Worm (Caenorhabditis elegans) whole organism, mixed stage, embryonic: ENCODE results near the gene mfsd-12.

Source experiments
- M03D4.4 ChIP-seq: sonication (generic microtip); optimal IDR thresholded peaks from 2 replicates; lab custom pipeline; 2017; ENCODE audit warnings: mild to moderate bottlenecking, missing genetic modification characterization, missing compliant biosample characterization
- bed-3 ChIP-seq: fragments of 200-800 bp; sonication (Bioruptor generic); optimal IDR thresholded peaks from 3 replicates; lab custom pipeline; 2018; ENCODE audit warnings: mild to moderate bottlenecking, missing genetic modification characterization, moderate library complexity, missing compliant biosample characterization
- blmp-1 ChIP-seq: fragments of 150-350 bp; optimal IDR thresholded peaks from 2 replicates; lab custom pipeline; 2014; ENCODE audit warnings: missing biosample characterization, missing genetic modification characterization
- ceh-39 ChIP-seq: fragments of 150-350 bp; optimal IDR thresholded peaks from 2 replicates; lab custom pipeline; 2014; ENCODE audit warnings: missing biosample characterization, missing genetic modification characterization
- ceh-43 ChIP-seq: fragments of 200-800 bp; sonication (Bioruptor generic); optimal IDR thresholded peaks from 2 replicates; lab custom pipeline; 2018; ENCODE audit warnings: mild to moderate bottlenecking, missing genetic modification characterization, moderate library complexity, missing compliant biosample characterization
- ceh-83 ChIP-seq: fragments of 200-800 bp; sonication (Bioruptor generic); optimal IDR thresholded peaks from 2 replicates; lab custom pipeline; 2018; ENCODE audit warnings: mild to moderate bottlenecking, missing genetic modification characterization, missing compliant biosample characterization
- ces-1 ChIP-seq: fragments of 150-350 bp; optimal IDR thresholded peaks from 2 replicates; lab custom pipeline; 2014; ENCODE audit warnings: missing biosample characterization, missing genetic modification reagents, missing genetic modification characterization
- cnd-1 ChIP-seq: fragments of 200-800 bp; sonication (Bioruptor generic); optimal IDR thresholded peaks from 2 replicates; lab custom pipeline; 2018; ENCODE audit warnings: mild to moderate bottlenecking, missing genetic modification characterization, missing compliant biosample characterization
- drap-1 ChIP-seq: fragments of 200-800 bp; sonication (Bioruptor generic); optimal IDR thresholded peaks from 3 replicates; lab custom pipeline; 2018; ENCODE audit warnings: mild to moderate bottlenecking, missing genetic modification characterization, missing compliant biosample characterization
- elt-1 ChIP-seq: sonication (generic microtip); optimal IDR thresholded peaks from 2 replicates; lab custom pipeline; 2017; ENCODE audit warnings: missing genetic modification characterization, mild to moderate bottlenecking, missing compliant biosample characterization, antibody characterized with exemption, moderate library complexity, borderline replicate concordance; ENCODE audit not compliant: insufficient read depth
- elt-3 ChIP-seq: fragments of 150-350 bp; optimal IDR thresholded peaks from 2 replicates; lab custom pipeline; 2014; ENCODE audit warnings: missing biosample characterization, missing genetic modification characterization
- flh-1 ChIP-seq: fragments of 200-800 bp; sonication (Bioruptor generic); optimal IDR thresholded peaks from 2 replicates; lab custom pipeline; 2018; ENCODE audit warnings: mild to moderate bottlenecking, missing genetic modification characterization, moderate library complexity, missing compliant biosample characterization
- ham-2 ChIP-seq: fragments of 200-800 bp; sonication (Bioruptor generic); optimal IDR thresholded peaks from 2 replicates; lab custom pipeline; 2018; ENCODE audit warnings: mild to moderate bottlenecking, missing genetic modification characterization, missing compliant biosample characterization
- hlh-1 ChIP-seq: fragments of 150-350 bp; optimal IDR thresholded peaks from 2 replicates; lab custom pipeline; 2014; ENCODE audit warnings: missing biosample characterization, missing genetic modification reagents, missing genetic modification characterization
- lin-13 ChIP-seq: fragments of 150-350 bp; optimal IDR thresholded peaks from 2 replicates; lab custom pipeline; 2014; ENCODE audit warnings: missing biosample characterization, missing genetic modification characterization
- lsy-2 ChIP-seq: fragments of 150-350 bp; optimal IDR thresholded peaks from 2 replicates; lab custom pipeline; 2014; ENCODE audit warnings: missing biosample characterization, missing genetic modification characterization
- mep-1 ChIP-seq: fragments of 150-350 bp; optimal IDR thresholded peaks from 2 replicates; lab custom pipeline; 2017; ENCODE audit warnings: missing biosample characterization, missing genetic modification reagents, missing genetic modification characterization, inconsistent platforms
- nhr-12 ChIP-seq: fragments of 150-350 bp; optimal IDR thresholded peaks from 2 replicates; lab custom pipeline; 2014; ENCODE audit warnings: missing biosample characterization, missing genetic modification characterization
- nhr-2 ChIP-seq: fragments of 150-350 bp; optimal IDR thresholded peaks from 2 replicates; lab custom pipeline; 2014; ENCODE audit warnings: missing biosample characterization, missing genetic modification characterization
- nhr-237 ChIP-seq: fragments of 150-350 bp; optimal IDR thresholded peaks from 2 replicates; lab custom pipeline; 2014; ENCODE audit warnings: missing biosample characterization, missing genetic modification characterization
- nhr-76 ChIP-seq: sonication (generic microtip); optimal IDR thresholded peaks from 2 replicates; lab custom pipeline; 2017; ENCODE audit warnings: missing biosample characterization, missing genetic modification characterization
- pha-4 ChIP-seq: fragments of 150-350 bp; optimal IDR thresholded peaks from 2 replicates; lab custom pipeline; 2018; ENCODE audit warnings: missing biosample characterization, missing genetic modification reagents, missing genetic modification characterization
- snpc-4 ChIP-seq: fragments of 150-350 bp; optimal IDR thresholded peaks from 2 replicates; lab custom pipeline; 2014; ENCODE audit warnings: missing biosample characterization, missing genetic modification characterization
- sptf-1 ChIP-seq: sonication (generic microtip); optimal IDR thresholded peaks from 2 replicates; lab custom pipeline; 2017; ENCODE audit warnings: mild to moderate bottlenecking, missing genetic modification characterization, moderate library complexity, missing compliant biosample characterization
- tbx-8 ChIP-seq: fragments of 200-800 bp; sonication (Bioruptor generic); optimal IDR thresholded peaks from 2 replicates; lab custom pipeline; 2018; ENCODE audit warnings: mild to moderate bottlenecking, missing genetic modification characterization, moderate library complexity, missing compliant biosample characterization
- unc-120 ChIP-seq: sonication (generic microtip); optimal IDR thresholded peaks from 2 replicates; lab custom pipeline; 2017; ENCODE audit warnings: missing genetic modification characterization, missing compliant biosample characterization; ENCODE audit not compliant: poor library complexity, severe bottlenecking
- unc-39 ChIP-seq: fragments of 150-350 bp; optimal IDR thresholded peaks from 2 replicates; lab custom pipeline; 2014; ENCODE audit warnings: missing biosample characterization, missing genetic modification characterization
- unc-62 ChIP-seq: fragments of 150-350 bp; optimal IDR thresholded peaks from 2 replicates; lab custom pipeline; 2014; ENCODE audit warnings: missing biosample characterization, missing genetic modification reagents, missing genetic modification characterization
- zip-8 ChIP-seq: fragments of 150-350 bp; optimal IDR thresholded peaks from 2 replicates; lab custom pipeline; 2014; ENCODE audit warnings: missing biosample characterization, missing genetic modification characterization
- ztf-11 ChIP-seq: fragments of 150-350 bp; optimal IDR thresholded peaks from 2 replicates; lab custom pipeline; 2014; ENCODE audit warnings: missing biosample characterization, missing genetic modification characterization

The mfsd-12 gene

ce11 chrX:4676702-4677101 lies 8.8 kb downstream of the mfsd-12 start:
- TF ChIP-seq nhr-76 (no peak), lsy-2 (tag; lab: Kevin White, UChicago) (no peak), ceh-39 (tag; lab: Kevin White, UChicago) (no peak), ceh-43 (GFP tag; lab: Kevin White, UChicago) (no peak), nhr-12 (tag; lab: Kevin White, UChicago) (no peak), flh-1 (no peak), unc-120 (tag; lab: Kevin White, UChicago) (no peak), tbx-8 (GFP tag; lab: Kevin White, UChicago) (no peak), snpc-4 (tag; lab: Kevin White, UChicago) (no peak)
- TF ChIP-seq, all 35 proteins: peak for 0

ce11 chrX:4678029-4678428 lies 10.1 kb downstream of the mfsd-12 start, which contains the start of gene flp-11:
Gene flp-11 (minus strand): TSS chrX:4678129.
- TF ChIP-seq ztf-11 (tag; lab: Kevin White, UChicago), result no peak
- TF ChIP-seq, all 35 proteins: peak for 0

ce11 chrX:4682616-4683015 lies 14.7 kb downstream of the mfsd-12 start, which contains the start of gene K02G10.15:
Gene K02G10.15 (minus strand): TSS chrX:4682716.
- no peak for TF ChIP-seq M03D4.4 (tag; lab: Kevin White, UChicago)
- no peak for TF ChIP-seq zip-8 (tag; lab: Kevin White, UChicago)
- no peak for TF ChIP-seq tbx-8 (GFP tag; lab: Kevin White, UChicago)
- no peak for TF ChIP-seq elt-1 (tag; lab: Kevin White, UChicago)
- no peak for TF ChIP-seq flh-1
- TF ChIP-seq ham-2 (GFP tag; lab: Kevin White, UChicago), result no peak
- no peak for TF ChIP-seq mep-1 (tag; lab: Kevin White, UChicago)
- TF ChIP-seq pha-4 (tag; lab: Kevin White, UChicago), result no peak
- TF ChIP-seq drap-1 (GFP tag; lab: Kevin White, UChicago), result no peak
- no peak for TF ChIP-seq unc-62 (GFP tag; lab: Kevin White, UChicago)
- no peak for TF ChIP-seq ztf-11 (tag; lab: Kevin White, UChicago)
- no peak for TF ChIP-seq blmp-1 (tag; lab: Kevin White, UChicago)
- no peak for TF ChIP-seq unc-39 (tag; lab: Kevin White, UChicago)
- no peak for TF ChIP-seq lin-13 (tag; lab: Kevin White, UChicago)
- TF ChIP-seq ces-1 (GFP tag; lab: Kevin White, UChicago), result no peak
- no peak for TF ChIP-seq sptf-1
- TF ChIP-seq lsy-2 (tag; lab: Kevin White, UChicago), result no peak
- no peak for TF ChIP-seq nhr-237 (tag; lab: Kevin White, UChicago)
- no peak for TF ChIP-seq cnd-1 (tag; lab: Kevin White, UChicago)
- TF ChIP-seq elt-3 (tag; lab: Kevin White, UChicago), result no peak

ce11 chrX:4685579-4685978 lies 17.7 kb downstream of the mfsd-12 start:
- TF ChIP-seq ceh-83 (GFP tag; lab: Kevin White, UChicago) (no peak), lsy-2 (tag; lab: Kevin White, UChicago) (no peak), pha-4 (tag; lab: Kevin White, UChicago) (no peak), nhr-12 (tag; lab: Kevin White, UChicago) (no peak), hlh-1 (tag; lab: Kevin White, UChicago) (no peak), nhr-2 (no peak), lin-13 (tag; lab: Kevin White, UChicago) (no peak), elt-3 (tag; lab: Kevin White, UChicago) (no peak), elt-1 (tag; lab: Kevin White, UChicago) (no peak), snpc-4 (tag; lab: Kevin White, UChicago) (no peak), mep-1 (tag; lab: Kevin White, UChicago) (no peak), unc-120 (tag; lab: Kevin White, UChicago) (no peak), blmp-1 (tag; lab: Kevin White, UChicago) (no peak), flh-1 (no peak), ceh-39 (tag; lab: Kevin White, UChicago) (no peak), bed-3 (no peak), nhr-76 (no peak)

DNA sequence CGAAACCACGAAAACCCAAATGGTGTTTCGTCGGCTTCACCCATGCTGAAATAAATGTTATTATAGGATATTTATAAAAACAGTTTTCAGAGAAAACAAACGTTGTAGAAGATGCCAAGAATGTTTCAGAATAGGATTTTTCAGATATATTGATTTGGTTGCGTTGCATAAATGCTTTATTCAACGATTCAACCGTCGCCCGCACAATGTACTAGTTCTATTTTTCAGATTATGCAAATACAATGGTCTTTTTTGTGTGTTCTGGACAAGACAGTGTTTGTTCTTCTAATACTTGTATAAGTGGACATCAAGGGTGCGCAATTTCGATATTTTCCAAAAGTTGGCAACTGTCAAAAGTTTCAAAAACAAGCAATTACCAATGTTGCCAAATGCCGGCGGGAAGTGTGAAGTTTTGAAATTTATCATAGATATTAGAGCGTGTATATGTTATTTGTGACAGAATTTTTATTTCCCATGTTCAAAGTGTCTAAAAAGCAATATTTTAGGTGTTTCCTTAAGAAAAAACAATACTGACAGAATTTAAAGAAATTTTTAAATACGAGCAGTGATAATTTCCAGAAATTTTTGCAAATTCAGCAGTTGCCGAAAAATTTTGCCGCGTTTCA lies 23.4 kb downstream of the mfsd-12 start, which contains the start of gene K02G10.5:
Gene K02G10.5, minus strand, starts transcription at position 51 of the 626 bp plus-strand sequence.
- TF ChIP-seq lin-13 (tag; lab: Kevin White, UChicago) (no peak), tbx-8 (GFP tag; lab: Kevin White, UChicago) (no peak), hlh-1 (tag; lab: Kevin White, UChicago) (no peak), elt-3 (tag; lab: Kevin White, UChicago) (no peak), ces-1 (GFP tag; lab: Kevin White, UChicago) (no peak), nhr-76 (no peak), elt-1 (tag; lab: Kevin White, UChicago) (no peak), bed-3 (no peak), sptf-1 (no peak), ceh-83 (GFP tag; lab: Kevin White, UChicago) (no peak), drap-1 (GFP tag; lab: Kevin White, UChicago) (no peak), unc-62 (GFP tag; lab: Kevin White, UChicago) (no peak), ceh-39 (tag; lab: Kevin White, UChicago) (no peak), unc-39 (tag; lab: Kevin White, UChicago) (no peak)
